Fruit fly (Drosophila melanogaster): ENCODE measurements around the gene prage.
A peak's percentile ranks its signal among the peaks of the same experiment; 100 is the strongest.

The prage gene

dm6 chrX:1845413-1845951, 72.0 kb downstream of the prage start (continued):
- no peak for TF ChIP-seq Deaf1 (tag; optimal IDR thresholded peaks at IDR 0.05)
- no peak for TF ChIP-seq Ets65A (GFP tag)
- TF ChIP-seq HLH54F (GFP tag; optimal IDR thresholded peaks at IDR 0.05), result no peak
- TF ChIP-seq ash1 (GFP tag; optimal IDR thresholded peaks at IDR 0.05), result peak; percentile 29
- peak; percentile 58; the same call in 1 of the 2 replicates for TF ChIP-seq rib (GFP tag; IDR thresholded peaks at IDR 0.05)
- TF ChIP-seq ato (GFP tag; IDR thresholded peaks at IDR 0.05; ENCODE audit: partially characterized antibody), result no peak
- no peak for TF ChIP-seq ranshi (GFP tag; IDR thresholded peaks at IDR 0.05)
- TF ChIP-seq Hr39 (optimal IDR thresholded peaks at IDR 0.05), result no peak
- TF ChIP-seq gro (GFP tag; optimal IDR thresholded peaks at IDR 0.05), result peak; percentile 57
- no peak for TF ChIP-seq CG4617 (GFP tag; optimal IDR thresholded peaks at IDR 0.05; ENCODE audit: borderline replicate concordance)
- TF ChIP-seq slou (GFP tag; optimal IDR thresholded peaks at IDR 0.05), result no peak
- TF ChIP-seq her (GFP tag; optimal IDR thresholded peaks at IDR 0.05), result peak; percentile 74
- TF ChIP-seq lov (optimal IDR thresholded peaks at IDR 0.05), result no peak
- TF ChIP-seq lov (GFP tag; IDR thresholded peaks at IDR 0.05), result no peak
- TF ChIP-seq Fer3 (tag; optimal IDR thresholded peaks at IDR 0.05), result peak; percentile 62
- peak; percentile 17 for TF ChIP-seq p53 (GFP tag; optimal IDR thresholded peaks at IDR 0.05)
- peak; percentile 16 for TF ChIP-seq Jarid2 (GFP tag; optimal IDR thresholded peaks at IDR 0.05)
- no peak for TF ChIP-seq dan (GFP tag; IDR thresholded peaks at IDR 0.05)
- TF ChIP-seq Ptx1 (GFP tag; IDR thresholded peaks at IDR 0.05), result 0 out of 2 replicates have a peak, but pooled peaks have one; percentile 15
- peak; percentile 77 for TF ChIP-seq lab (GFP tag; optimal IDR thresholded peaks at IDR 0.05)
- TF ChIP-seq CG17912 (GFP tag; optimal IDR thresholded peaks at IDR 0.05), result no peak
- TF ChIP-seq nom (GFP tag; optimal IDR thresholded peaks at IDR 0.05), result no peak
- no peak for TF ChIP-seq chn (GFP tag; optimal IDR thresholded peaks at IDR 0.05)
- TF ChIP-seq CG17328 (GFP tag; IDR thresholded peaks at IDR 0.05), result peak; percentile 56; the same call in 1 of the 2 replicates
- peak; percentile 78 for TF ChIP-seq CG2120 (GFP tag; optimal IDR thresholded peaks at IDR 0.05)
- no peak for TF ChIP-seq Max (GFP tag; optimal IDR thresholded peaks at IDR 0.05)
- TF ChIP-seq CG9727 (GFP tag; optimal IDR thresholded peaks at IDR 0.05), result peak; percentile 53
- peak; percentile 41 for TF ChIP-seq maf-S (GFP tag; optimal IDR thresholded peaks at IDR 0.05)
- peak; percentile 37 for TF ChIP-seq Blimp-1 (GFP tag; optimal IDR thresholded peaks at IDR 0.05)
- 0 out of 2 replicates have a peak, but pooled peaks have one; percentile 23 for TF ChIP-seq klu (GFP tag; IDR thresholded peaks at IDR 0.05)
- no peak for TF ChIP-seq CG30020 (tag; optimal IDR thresholded peaks at IDR 0.05)
- TF ChIP-seq Dbx (GFP tag; IDR thresholded peaks at IDR 0.05), result peak; percentile 73; the same call in 2 of the 3 replicates
- TF ChIP-seq Sry-δ (GFP tag; optimal IDR thresholded peaks at IDR 0.05), result peak; percentile 27
- TF ChIP-seq CG11560 (tag; IDR thresholded peaks at IDR 0.05), result no peak
- TF ChIP-seq en (GFP tag; optimal IDR thresholded peaks at IDR 0.05), result peak; percentile 48
- TF ChIP-seq row (GFP tag; IDR thresholded peaks at IDR 0.05), result peak; percentile 15; the same call in 1 of the 3 replicates
- no peak for TF ChIP-seq CG31441 (GFP tag; IDR thresholded peaks at IDR 0.05)
- no peak for TF ChIP-seq Mrtf (GFP tag; IDR thresholded peaks at IDR 0.05)
- no peak for TF ChIP-seq CG10431 (GFP tag; optimal IDR thresholded peaks at IDR 0.05)
- no peak for TF ChIP-seq Six4 (GFP tag; optimal IDR thresholded peaks at IDR 0.05)
- no peak for TF ChIP-seq Dip2 (GFP tag; IDR thresholded peaks at IDR 0.05)
- peak; percentile 35; the same call in 1 of the 2 replicates for TF ChIP-seq CG9932 (GFP tag; IDR thresholded peaks at IDR 0.05)
- 0 out of 2 replicates have a peak, but pooled peaks have one; percentile 36 for TF ChIP-seq Xrp1 (GFP tag; IDR thresholded peaks at IDR 0.05)
- no peak for TF ChIP-seq CG10462 (GFP tag; optimal IDR thresholded peaks at IDR 0.05)
- no peak for TF ChIP-seq CG15479 (GFP tag; optimal IDR thresholded peaks at IDR 0.05)
- TF ChIP-seq sens-2 (GFP tag; IDR thresholded peaks at IDR 0.05), result no peak
- no peak for TF ChIP-seq CG6272 (GFP tag; IDR thresholded peaks at IDR 0.05)
- peak; percentile 40 for TF ChIP-seq Camta (GFP tag; optimal IDR thresholded peaks at IDR 0.05)
- no peak for TF ChIP-seq CG1529 (GFP tag; optimal IDR thresholded peaks at IDR 0.05)
- TF ChIP-seq Lim3 (GFP tag; IDR thresholded peaks at IDR 0.05), result no peak
- peak; percentile 2 for TF ChIP-seq CG12391 (tag; optimal IDR thresholded peaks at IDR 0.05)
- TF ChIP-seq zfh2 (GFP tag; optimal IDR thresholded peaks at IDR 0.05), result peak; percentile 12
- no peak for TF ChIP-seq fru (optimal IDR thresholded peaks at IDR 0.05)

Measured in whole organism, embryonic.